Worm (Caenorhabditis elegans) whole organism, midembryonic: ENCODE data around the gene F31D4.5.

ENCODE experiments used
- flt-1 ChIP-seq: fragments of 200-800 bp; sonication (Bioruptor generic); IDR thresholded peaks from 2 replicates; pipeline ENCODE4 v1.3.6; 2022; ENCODE audit warnings: missing genetic modification characterization, missing compliant biosample characterization
- klf-2 ChIP-seq: fragments of 200-800 bp; sonication (Bioruptor generic); conservative IDR thresholded peaks from 2 replicates; pipeline ENCODE4 v1.3.6; 2022; ENCODE audit warnings: missing genetic modification reagents, missing genetic modification characterization, missing compliant biosample characterization
- ref-1 ChIP-seq: fragments of 200-800 bp; sonication (Bioruptor generic); conservative IDR thresholded peaks from 2 replicates; pipeline ENCODE4 v1.3.6; 2022; ENCODE audit warnings: missing genetic modification reagents, missing genetic modification characterization, missing compliant biosample characterization
- tab-1 ChIP-seq: fragments of 200-800 bp; sonication (Bioruptor generic); IDR thresholded peaks from 2 replicates; pipeline ENCODE4 v1.3.6; 2022; ENCODE audit warnings: missing genetic modification characterization, missing compliant biosample characterization
- ztf-23 ChIP-seq: fragments of 200-800 bp; sonication (Bioruptor generic); IDR thresholded peaks from 2 replicates; pipeline ENCODE4 v1.3.6; 2022; ENCODE audit warnings: missing genetic modification reagents, missing genetic modification characterization, missing compliant biosample characterization
- ztf-29 ChIP-seq: fragments of 200-800 bp; sonication (Bioruptor generic); IDR thresholded peaks from 2 replicates; pipeline ENCODE4 v1.3.6; 2022; ENCODE audit warnings: missing genetic modification reagents, missing genetic modification characterization, missing compliant biosample characterization

DNA sequence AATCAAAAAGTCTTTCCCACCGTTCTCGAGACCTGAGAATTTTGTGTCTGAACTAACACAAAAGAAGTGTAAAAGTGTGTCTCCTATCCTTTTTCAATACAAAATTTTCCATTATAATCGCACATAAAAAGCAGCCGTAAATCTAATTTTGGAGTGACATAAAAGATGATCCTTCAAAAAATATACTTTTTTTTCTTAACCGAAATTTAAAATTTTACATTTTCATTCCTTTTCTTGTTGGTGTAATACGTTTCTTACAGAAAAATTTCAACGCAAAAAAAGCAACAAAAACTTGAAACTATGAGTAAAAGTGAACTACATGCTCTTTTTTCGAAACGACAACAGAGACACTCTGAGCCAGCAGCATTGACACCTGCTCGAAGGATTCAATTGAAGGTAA lies 46.8 kb upstream of the F31D4.5 start, which contains the start of gene Y44A6D.6:
- TF ChIP-seq flt-1 (GFP tag; lab: Robert Waterston, UW) (no peak), ztf-23 (GFP tag; lab: Robert Waterston, UW) (no peak), tab-1 (GFP tag; lab: Robert Waterston, UW) (no peak), klf-2 (no peak), ref-1 (GFP tag; lab: Robert Waterston, UW) (no peak), ztf-29 (GFP tag; lab: Robert Waterston, UW) (no peak)
